Worm (Caenorhabditis elegans) whole organism, L3 larva: Measurements from ENCODE around the gene git-1.

Experiments used
- R02D3.7 ChIP-seq: fragments of 150-350 bp; optimal IDR thresholded peaks from 2 replicates; lab custom pipeline; 2014; ENCODE audit warnings: missing biosample characterization, missing genetic modification characterization
- aly-2 ChIP-seq: fragments of 150-350 bp; optimal IDR thresholded peaks from 2 replicates; lab custom pipeline; 2014; ENCODE audit warnings: missing biosample characterization, missing genetic modification characterization
- lin-39 ChIP-seq: fragments of 150-350 bp; optimal IDR thresholded peaks from 2 replicates; lab custom pipeline; 2018; ENCODE audit warnings: missing biosample characterization, missing genetic modification reagents, missing genetic modification characterization
- nhr-237 ChIP-seq: fragments of 150-350 bp; optimal IDR thresholded peaks from 2 replicates; lab custom pipeline; 2014; ENCODE audit warnings: missing biosample characterization, missing genetic modification characterization

ce11 chrX:10555189-10555964 lies 30.7 kb downstream of the git-1 start, which contains the start of gene syd-2:
- TF ChIP-seq nhr-237, result no peak
- TF ChIP-seq lin-39 (tag; lab: Kevin White, UChicago), result peak; percentile 95
- TF ChIP-seq aly-2 (tag; lab: Kevin White, UChicago), result no peak
- TF ChIP-seq R02D3.7 (tag; lab: Kevin White, UChicago), result peak; percentile 19
